Worm (Caenorhabditis elegans) whole organism, L3 larva: Measurements from ENCODE around the gene trm-1.
A peak's percentile ranks its signal among the peaks of the same experiment; 100 is the strongest.

ENCODE experiments used
- ZK546.5 ChIP-seq: sonication (generic microtip); optimal IDR thresholded peaks from 2 replicates; lab custom pipeline; 2017; ENCODE audit warnings: missing biosample characterization, missing genetic modification characterization
- aly-2 ChIP-seq: fragments of 150-350 bp; optimal IDR thresholded peaks from 2 replicates; lab custom pipeline; 2014; ENCODE audit warnings: missing biosample characterization, missing genetic modification characterization
- ama-1 ChIP-seq: fragments of 150-350 bp; optimal IDR thresholded peaks from 2 replicates; lab custom pipeline; 2018
- ceh-16 ChIP-seq: sonication (generic microtip); optimal IDR thresholded peaks from 2 replicates; lab custom pipeline; 2017; ENCODE audit warnings: missing biosample characterization, missing genetic modification characterization
- ceh-28 ChIP-seq: fragments of 150-350 bp; optimal IDR thresholded peaks from 2 replicates; lab custom pipeline; 2014; ENCODE audit warnings: missing biosample characterization, missing genetic modification reagents, missing genetic modification characterization
- ceh-82 ChIP-seq: fragments of 150-350 bp; optimal IDR thresholded peaks from 2 replicates; lab custom pipeline; 2014; ENCODE audit warnings: missing biosample characterization, missing genetic modification characterization
- daf-12 ChIP-seq: fragments of 150-350 bp; optimal IDR thresholded peaks from 2 replicates; lab custom pipeline; 2014; ENCODE audit warnings: missing biosample characterization, missing genetic modification reagents, missing genetic modification characterization
- elt-1 ChIP-seq: fragments of 150-350 bp; optimal IDR thresholded peaks from 2 replicates; lab custom pipeline; 2014; ENCODE audit warnings: missing biosample characterization, missing genetic modification characterization
- elt-2 ChIP-seq: sonication (generic microtip); optimal IDR thresholded peaks from 2 replicates; lab custom pipeline; 2016; ENCODE audit warnings: missing genetic modification reagents, mild to moderate bottlenecking, missing genetic modification characterization, missing compliant biosample characterization
- elt-3 ChIP-seq, 3 experiments: fragments of 150-350 bp in 1 of 3; sonication (generic microtip) in 2 of 3; optimal IDR thresholded peaks; 2 replicates in 2 of 3; 4 replicates in 1 of 3; lab custom pipeline; 2014 to 2017; ENCODE audit warnings: missing biosample characterization in 3 of 3, missing genetic modification characterization in 3 of 3
- fkh-10 ChIP-seq: sonication (generic microtip); optimal IDR thresholded peaks from 2 replicates; lab custom pipeline; 2017; ENCODE audit warnings: missing biosample characterization, missing genetic modification reagents, missing genetic modification characterization
- fkh-2 ChIP-seq: fragments of 150-350 bp; optimal IDR thresholded peaks from 2 replicates; lab custom pipeline; 2014; ENCODE audit warnings: missing biosample characterization, missing genetic modification reagents, missing genetic modification characterization
- hmg-11 ChIP-seq: sonication (generic microtip); optimal IDR thresholded peaks from 2 replicates; lab custom pipeline; 2016; ENCODE audit warnings: missing genetic modification characterization, missing compliant biosample characterization
- jun-1 ChIP-seq: fragments of 150-350 bp; optimal IDR thresholded peaks from 2 replicates; lab custom pipeline; 2014; ENCODE audit warnings: missing biosample characterization, missing genetic modification reagents, missing genetic modification characterization
- lin-15B ChIP-seq: fragments of 150-350 bp; optimal IDR thresholded peaks from 2 replicates; lab custom pipeline; 2014; ENCODE audit warnings: missing biosample characterization, missing genetic modification characterization
- lin-39 ChIP-seq: fragments of 150-350 bp; optimal IDR thresholded peaks from 2 replicates; lab custom pipeline; 2018; ENCODE audit warnings: missing biosample characterization, missing genetic modification reagents, missing genetic modification characterization
- lsy-12 ChIP-seq: sonication (generic microtip); optimal IDR thresholded peaks from 2 replicates; lab custom pipeline; 2016; ENCODE audit warnings: mild to moderate bottlenecking, missing genetic modification characterization, missing compliant biosample characterization
- mdl-1 ChIP-seq: fragments of 150-350 bp; optimal IDR thresholded peaks from 2 replicates; lab custom pipeline; 2014; ENCODE audit warnings: missing biosample characterization, missing genetic modification characterization
- nfya-1 ChIP-seq: sonication (generic microtip); optimal IDR thresholded peaks from 2 replicates; lab custom pipeline; 2017; ENCODE audit warnings: missing genetic modification characterization, mild to moderate bottlenecking, missing compliant biosample characterization, antibody characterized with exemption, moderate library complexity; ENCODE audit not compliant: insufficient read depth
- nhr-11 ChIP-seq: fragments of 150-350 bp; optimal IDR thresholded peaks from 2 replicates; lab custom pipeline; 2014; ENCODE audit warnings: missing biosample characterization, missing genetic modification characterization
- nhr-12 ChIP-seq: fragments of 150-350 bp; optimal IDR thresholded peaks from 2 replicates; lab custom pipeline; 2014; ENCODE audit warnings: missing biosample characterization, missing genetic modification characterization
- nhr-23 ChIP-seq: fragments of 150-350 bp; optimal IDR thresholded peaks from 2 replicates; lab custom pipeline; 2014; ENCODE audit warnings: missing biosample characterization, missing genetic modification reagents, missing genetic modification characterization
- nhr-237 ChIP-seq: fragments of 150-350 bp; optimal IDR thresholded peaks from 2 replicates; lab custom pipeline; 2014; ENCODE audit warnings: missing biosample characterization, missing genetic modification characterization
- nhr-25 ChIP-seq: sonication (generic microtip); optimal IDR thresholded peaks from 2 replicates; lab custom pipeline; 2017; ENCODE audit warnings: missing biosample characterization, missing genetic modification characterization
- nhr-43 ChIP-seq: sonication (generic microtip); optimal IDR thresholded peaks from 2 replicates; lab custom pipeline; 2016; ENCODE audit warnings: mild to moderate bottlenecking, missing genetic modification characterization, missing compliant biosample characterization; ENCODE audit not compliant: poor library complexity, severe bottlenecking
- nhr-76 ChIP-seq: fragments of 150-350 bp; sonication (generic microtip); optimal IDR thresholded peaks from 5 replicates; lab custom pipeline; 2014; ENCODE audit warnings: missing biosample characterization, missing genetic modification characterization
- nhr-77 ChIP-seq: fragments of 150-350 bp; optimal IDR thresholded peaks from 2 replicates; lab custom pipeline; 2014; ENCODE audit warnings: missing biosample characterization, missing genetic modification characterization
- pha-4 ChIP-seq: fragments of 150-350 bp; optimal IDR thresholded peaks from 2 replicates; lab custom pipeline; 2014; ENCODE audit warnings: missing biosample characterization, missing genetic modification reagents, missing genetic modification characterization
- pqm-1 ChIP-seq: fragments of 150-350 bp; optimal IDR thresholded peaks from 2 replicates; lab custom pipeline; 2017; ENCODE audit warnings: missing biosample characterization, missing genetic modification characterization, inconsistent platforms
- sea-2 ChIP-seq: fragments of 150-350 bp; sonication (generic microtip); optimal IDR thresholded peaks from 4 replicates; lab custom pipeline; 2014; ENCODE audit warnings: missing biosample characterization, missing genetic modification reagents, missing genetic modification characterization
- snpc-4 ChIP-seq: fragments of 150-350 bp; optimal IDR thresholded peaks from 2 replicates; lab custom pipeline; 2014; ENCODE audit warnings: missing biosample characterization, missing genetic modification characterization
- tbx-2 ChIP-seq: sonication (generic microtip); optimal IDR thresholded peaks from 2 replicates; lab custom pipeline; 2016; ENCODE audit warnings: mild to moderate bottlenecking, missing genetic modification characterization, missing compliant biosample characterization
- unc-39 ChIP-seq: sonication (generic microtip); optimal IDR thresholded peaks from 4 replicates; lab custom pipeline; 2017; ENCODE audit warnings: missing biosample characterization, missing genetic modification characterization
- ztf-4 ChIP-seq: fragments of 150-350 bp; optimal IDR thresholded peaks from 2 replicates; lab custom pipeline; 2014; ENCODE audit warnings: missing biosample characterization, missing genetic modification characterization

Gene trm-1

DNA sequence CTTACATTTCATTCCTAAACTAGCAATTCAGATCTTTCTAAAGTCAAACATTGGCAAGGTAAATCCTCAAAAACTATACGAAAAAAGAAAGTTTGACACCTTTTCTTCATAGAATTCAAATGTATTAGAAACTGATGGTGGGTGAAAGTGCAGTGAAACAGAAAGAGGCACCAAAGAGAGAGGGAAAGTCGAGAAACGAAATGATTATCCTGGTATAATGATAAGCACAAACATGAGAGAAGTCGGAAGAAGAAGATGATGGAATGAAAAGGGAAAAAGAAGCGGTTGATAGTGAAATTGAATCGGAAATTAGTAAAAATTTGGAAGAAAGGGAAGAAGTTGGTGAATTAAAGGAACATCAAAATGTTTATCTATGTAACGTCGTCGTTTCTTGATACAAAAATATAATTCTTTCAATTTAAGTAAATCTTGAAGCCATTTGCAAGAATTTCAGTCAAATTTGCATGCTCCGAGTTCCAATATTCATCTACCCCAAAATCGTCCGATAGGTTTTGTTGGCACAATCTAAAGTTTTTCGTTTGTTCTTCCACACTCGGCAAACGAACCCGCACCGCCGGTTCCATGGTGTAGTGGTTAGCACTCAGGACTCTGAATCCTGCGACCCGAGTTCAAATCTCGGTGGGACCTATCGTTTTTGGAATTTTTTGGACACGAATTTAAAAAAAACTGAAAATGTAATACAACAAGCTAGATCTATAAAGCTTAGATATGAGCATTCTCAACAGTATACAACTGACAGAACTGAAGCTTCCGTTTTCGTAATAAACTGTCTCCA is 45.6 kb upstream of the trm-1 start:
- TF ChIP-seq ceh-28 (no peak), nhr-25 (tag; lab: Kevin White, UChicago) (no peak), ztf-4 (tag; lab: Kevin White, UChicago) (no peak), nhr-23 (no peak), fkh-10 (GFP tag; lab: Kevin White, UChicago) (no peak), mdl-1 (no peak), nhr-43 (tag; lab: Kevin White, UChicago) (no peak), nhr-237 (tag; lab: Kevin White, UChicago) (no peak), nhr-12 (tag; lab: Kevin White, UChicago) (no peak), nhr-76 (tag; lab: Kevin White, UChicago) (no peak), aly-2 (no peak)
- TF ChIP-seq, all 47 proteins: peak for 0

DNA sequence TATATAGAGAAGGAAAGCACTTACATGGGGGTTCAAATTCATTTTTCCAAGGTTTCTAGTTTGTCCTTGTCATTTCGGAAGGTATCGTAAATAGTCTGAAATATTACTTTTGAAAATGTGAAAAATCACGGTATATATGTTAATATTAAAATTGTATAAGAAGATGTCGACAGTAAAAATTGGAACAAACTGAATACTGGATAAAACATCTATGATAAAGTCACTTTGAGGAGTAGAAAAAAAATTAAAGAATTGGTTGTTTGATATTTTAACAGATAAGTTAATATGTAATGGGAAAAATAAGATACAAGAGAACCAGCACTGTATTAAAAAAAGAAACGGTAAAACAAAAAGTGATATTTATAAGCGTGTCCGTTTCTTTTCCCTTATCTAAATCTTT is 41.0 kb upstream of the trm-1 start, which contains the start of gene nep-21:
Gene nep-21, minus strand, starts transcription at position 101 of the 400 bp plus-strand sequence.
- no peak for TF ChIP-seq lsy-12 (tag; lab: Kevin White, UChicago)
- no peak for TF ChIP-seq lin-15B
- no peak for TF ChIP-seq daf-12 (tag; lab: Kevin White, UChicago)
- no peak for TF ChIP-seq pha-4 (tag; lab: Kevin White, UChicago)
- TF ChIP-seq nhr-76 (tag; lab: Kevin White, UChicago): no peak
- no peak for TF ChIP-seq unc-39 (tag; lab: Kevin White, UChicago)
- no peak for TF ChIP-seq snpc-4 (tag; lab: Kevin White, UChicago)
- no peak for TF ChIP-seq ZK546.5 (tag; lab: Kevin White, UChicago)

ce11 chrV:14223141-14223540 is 37.7 kb upstream of the trm-1 start:
- TF ChIP-seq sea-2 (GFP tag; lab: Kevin White, UChicago) (no peak), lsy-12 (tag; lab: Kevin White, UChicago) (no peak), nhr-77 (tag; lab: Kevin White, UChicago) (no peak), snpc-4 (tag; lab: Kevin White, UChicago) (no peak)
- TF ChIP-seq, all 47 proteins: peak for 0

DNA sequence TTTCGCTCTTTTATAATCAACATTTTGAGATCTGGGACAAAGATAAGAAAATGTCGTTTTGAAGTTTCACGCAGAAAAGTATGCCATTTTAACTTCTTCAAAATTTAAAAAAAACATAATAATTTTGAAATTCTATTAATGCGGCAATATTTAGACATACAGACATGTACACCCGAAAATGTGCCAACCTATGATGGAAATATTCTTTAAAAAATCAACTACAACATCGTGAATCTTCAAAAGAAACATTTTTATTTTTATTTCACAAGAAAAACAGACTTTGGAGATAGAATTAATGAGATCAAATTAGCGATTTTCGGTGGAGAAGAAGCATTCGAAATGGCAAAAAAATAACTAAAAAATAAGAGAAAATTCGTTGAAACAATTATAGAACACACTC is 29.7 kb upstream of the trm-1 start, which contains the start of gene T16A9.5:
Gene T16A9.5, minus strand, starts transcription at position 101 of the 400 bp plus-strand sequence.
- TF ChIP-seq hmg-11 (no peak), lin-39 (no peak), nfya-1 (no peak), tbx-2 (no peak), fkh-2 (tag; lab: Kevin White, UChicago) (no peak), lsy-12 (tag; lab: Kevin White, UChicago) (no peak), unc-39 (tag; lab: Kevin White, UChicago) (no peak), ceh-28 (no peak), ceh-82 (no peak), nhr-11 (no peak), ama-1 (lab: Kevin White, UChicago) (no peak), nhr-77 (tag; lab: Kevin White, UChicago) (no peak), nhr-12 (tag; lab: Kevin White, UChicago) (no peak), elt-1 (tag; lab: Kevin White, UChicago) (no peak), ceh-16 (tag; lab: Kevin White, UChicago) (no peak), elt-2 (no peak), elt-3 (tag; optimal IDR thresholded peaks at IDR 0.05; lab: Kevin White, UChicago) (no peak)

DNA sequence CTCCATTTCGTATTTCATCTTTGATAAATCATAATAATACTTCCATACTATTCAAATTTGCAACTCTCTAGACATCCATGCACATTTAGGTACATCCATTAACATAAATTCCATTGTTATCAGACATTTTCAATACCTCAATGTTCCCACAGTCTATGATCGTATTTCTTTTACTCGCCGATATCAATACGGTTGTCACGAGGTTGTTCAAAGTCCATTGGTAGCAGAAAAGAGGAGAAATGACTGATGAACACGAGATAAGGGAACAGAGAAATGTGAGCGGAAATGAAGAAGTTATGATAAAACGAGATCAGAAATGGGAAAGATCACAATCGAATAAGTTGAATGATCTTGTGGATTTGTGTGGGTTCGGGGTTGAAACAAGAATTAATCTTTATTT is 27.4 kb upstream of the trm-1 start:
- TF ChIP-seq lsy-12 (tag; lab: Kevin White, UChicago) (no peak), nhr-25 (tag; lab: Kevin White, UChicago) (peak; percentile 11), nhr-77 (tag; lab: Kevin White, UChicago) (no peak), pqm-1 (peak; percentile 77), nhr-43 (tag; lab: Kevin White, UChicago) (peak; percentile 15), snpc-4 (tag; lab: Kevin White, UChicago) (no peak), ama-1 (lab: Kevin White, UChicago) (no peak), aly-2 (no peak), jun-1 (tag; lab: Kevin White, UChicago) (peak; percentile 52), hmg-11 (no peak), ztf-4 (tag; lab: Kevin White, UChicago) (no peak), elt-2 (peak; percentile 88), elt-3 (tag; optimal IDR thresholded peaks at IDR 0.05; lab: Kevin White, UChicago) (peak in 1 of 3 experiments; percentile 17), mdl-1 (no peak), nhr-237 (tag; lab: Kevin White, UChicago) (no peak), lin-39 (no peak)
- TF ChIP-seq, all 47 proteins: peak for 6
